Fruit fly (Drosophila melanogaster) ovary, adult (tissue): Measurements from ENCODE around the gene ATPsynD.

Source experiments
- CG17801 ChIP-seq: fragments of 200-800 bp; optimal IDR thresholded peaks from 2 replicates; lab custom pipeline; 2019; ENCODE audit warnings: missing biosample characterization, mild to moderate bottlenecking, missing genetic modification characterization, moderate library complexity; ENCODE audit not compliant: partially characterized antibody

The ATPsynD gene

dm6 chr3R:19100098-19100497 lies 5.3 kb downstream of the ATPsynD start:
- TF ChIP-seq CG17801 (GFP tag; lab: Kevin White, UChicago), result no peak

dm6 chr3R:19101267-19101840 lies 6.6 kb downstream of the ATPsynD start:
- no peak for TF ChIP-seq CG17801 (GFP tag; lab: Kevin White, UChicago)

- TF ChIP-seq CG17801 (GFP tag; lab: Kevin White, UChicago), result no peak
These were observed 8.4 kb downstream of the ATPsynD start for dm6 chr3R:19103189-19103588.

dm6 chr3R:19104123-19104522 lies 9.3 kb downstream of the ATPsynD start:
- TF ChIP-seq CG17801 (GFP tag; lab: Kevin White, UChicago), result no peak

dm6 chr3R:19105821-19106220 lies 11.0 kb downstream of the ATPsynD start:
- no peak for TF ChIP-seq CG17801 (GFP tag; lab: Kevin White, UChicago)

- no peak for TF ChIP-seq CG17801 (GFP tag; lab: Kevin White, UChicago)
These were observed 11.7 kb downstream of the ATPsynD start for dm6 chr3R:19106452-19106851.

dm6 chr3R:19107058-19107457 lies 12.3 kb downstream of the ATPsynD start:
- TF ChIP-seq CG17801 (GFP tag; lab: Kevin White, UChicago), result no peak

dm6 chr3R:19108126-19108525 lies 13.3 kb downstream of the ATPsynD start:
- TF ChIP-seq CG17801 (GFP tag; lab: Kevin White, UChicago), result no peak

dm6 chr3R:19111159-19111558 lies 16.4 kb downstream of the ATPsynD start:
- no peak for TF ChIP-seq CG17801 (GFP tag; lab: Kevin White, UChicago)

- TF ChIP-seq CG17801 (GFP tag; lab: Kevin White, UChicago), result no peak
These were observed 17.6 kb downstream of the ATPsynD start for dm6 chr3R:19112372-19112771.

- peak; percentile 77 for TF ChIP-seq CG17801 (GFP tag; lab: Kevin White, UChicago)
These were observed 19.0 kb downstream of the ATPsynD start for dm6 chr3R:19113836-19114235.

- TF ChIP-seq CG17801 (GFP tag; lab: Kevin White, UChicago), result no peak
These were observed 23.8 kb downstream of the ATPsynD start for dm6 chr3R:19118505-19119138.

- TF ChIP-seq CG17801 (GFP tag; lab: Kevin White, UChicago), result no peak
These were observed 37.5 kb downstream of the ATPsynD start, which contains the start of gene Cyp12a5 for dm6 chr3R:19132146-19132833. Cyp12a5 (plus strand) TSS chr3R:19132648.

- TF ChIP-seq CG17801 (GFP tag; lab: Kevin White, UChicago), result no peak
These were observed 40.2 kb downstream of the ATPsynD start, which contains the start of gene Cyp12a4 for dm6 chr3R:19134957-19135356. Cyp12a4 (plus strand) TSS chr3R:19135158.
